Fruit fly (Drosophila melanogaster) whole organism, embryonic: Measurements from ENCODE around the gene CG8289.

Experiments used
- CG10147 ChIP-seq: fragments of 200-800 bp; sonication (Bioruptor generic); optimal IDR thresholded peaks from 2 replicates; lab custom pipeline; 2019; ENCODE audit warnings: missing biosample characterization, mild to moderate bottlenecking, missing genetic modification characterization, moderate library complexity
- CG10267 ChIP-seq: fragments of 200-800 bp; sonication (Bioruptor generic); optimal IDR thresholded peaks from 2 replicates; lab custom pipeline; 2018; ENCODE audit warnings: missing biosample characterization, mild to moderate bottlenecking, missing genetic modification characterization, moderate library complexity
- CG10979 ChIP-seq: fragments of 200-800 bp; sonication (Bioruptor generic); optimal IDR thresholded peaks from 2 replicates; lab custom pipeline; 2018; ENCODE audit warnings: missing biosample characterization, mild to moderate bottlenecking, missing genetic modification characterization, moderate library complexity
- CG11085 ChIP-seq: fragments of 200-800 bp; sonication (Bioruptor generic); IDR thresholded peaks from 2 replicates; pipeline ENCODE4 v1.3.6; 2022; ENCODE audit warnings: missing biosample characterization, missing genetic modification characterization
- CG12071 ChIP-seq: fragments of 200-800 bp; sonication (Bioruptor generic); optimal IDR thresholded peaks from 3 replicates; lab custom pipeline; 2018; ENCODE audit warnings: missing biosample characterization, mild to moderate bottlenecking, missing genetic modification characterization
- CG13287 ChIP-seq: fragments of 200-800 bp; sonication (Bioruptor generic); IDR thresholded peaks from 2 replicates; pipeline ENCODE4 v1.3.6; 2022; ENCODE audit warnings: missing biosample characterization, missing genetic modification characterization; ENCODE audit not compliant: partially characterized antibody
- CG13624 ChIP-seq: fragments of 200-800 bp; sonication (Bioruptor generic); optimal IDR thresholded peaks from 2 replicates; lab custom pipeline; 2016; ENCODE audit warnings: missing biosample characterization, missing genetic modification characterization
- CG14667 ChIP-seq: fragments of 200-800 bp; sonication (Bioruptor generic); IDR thresholded peaks from 2 replicates; pipeline ENCODE4 v1.3.6; 2022; ENCODE audit warnings: missing biosample characterization, missing genetic modification characterization
- CG2199 ChIP-seq: fragments of 200-800 bp; sonication (Bioruptor generic); IDR thresholded peaks from 3 replicates; pipeline ENCODE4 v1.3.6; 2022; ENCODE audit warnings: missing biosample characterization, missing genetic modification characterization
- CG2875 ChIP-seq: fragments of 200-800 bp; sonication (Bioruptor generic); optimal IDR thresholded peaks from 2 replicates; lab custom pipeline; 2017; ENCODE audit warnings: missing biosample characterization, mild to moderate bottlenecking, missing genetic modification characterization, missing genetic modification reagents
- CG30403 ChIP-seq: fragments of 200-800 bp; sonication (Bioruptor generic); optimal IDR thresholded peaks from 3 replicates; lab custom pipeline; 2016; ENCODE audit warnings: missing biosample characterization, missing genetic modification characterization
- CG32532 ChIP-seq: fragments of 200-800 bp; sonication (Bioruptor generic); IDR thresholded peaks from 2 replicates; pipeline ENCODE4 v1.3.6; 2022; ENCODE audit warnings: missing biosample characterization, missing genetic modification characterization
- CG3407 ChIP-seq: fragments of 200-800 bp; sonication (Bioruptor generic); optimal IDR thresholded peaks from 2 replicates; lab custom pipeline; 2018; ENCODE audit warnings: missing biosample characterization, mild to moderate bottlenecking, missing genetic modification characterization
- CG34422 ChIP-seq: fragments of 200-800 bp; sonication (Bioruptor generic); IDR thresholded peaks from 3 replicates; pipeline ENCODE4 v1.3.6; 2022; ENCODE audit warnings: missing biosample characterization, missing genetic modification characterization
- CG4360 ChIP-seq: fragments of 200-800 bp; sonication (Bioruptor generic); IDR thresholded peaks from 2 replicates; pipeline ENCODE4 v1.3.6; 2022; ENCODE audit warnings: missing biosample characterization, missing genetic modification characterization
- CG6254 ChIP-seq: fragments of 200-800 bp; sonication (Bioruptor generic); optimal IDR thresholded peaks from 3 replicates; lab custom pipeline; 2017; ENCODE audit warnings: mild to moderate bottlenecking, missing biosample characterization, missing genetic modification reagents, missing genetic modification characterization
- CG6689 ChIP-seq: fragments of 200-800 bp; sonication (Bioruptor generic); IDR thresholded peaks from 2 replicates; pipeline ENCODE4 v1.3.6; 2022; ENCODE audit warnings: missing biosample characterization, missing genetic modification characterization
- Dll ChIP-seq: fragments of 200-800 bp; sonication (Bioruptor generic); IDR thresholded peaks from 4 replicates; pipeline ENCODE4 v1.3.6; 2022; ENCODE audit warnings: missing biosample characterization, missing genetic modification characterization; ENCODE audit not compliant: partially characterized antibody
- Doc2 ChIP-seq: fragments of 200-800 bp; sonication (Bioruptor generic); IDR thresholded peaks from 2 replicates; pipeline ENCODE4 v1.3.6; 2022; ENCODE audit warnings: missing biosample characterization, missing genetic modification characterization
- Doc3 ChIP-seq: fragments of 200-800 bp; sonication (Bioruptor generic); IDR thresholded peaks from 3 replicates; pipeline ENCODE4 v1.3.6; 2022; ENCODE audit warnings: missing biosample characterization, missing genetic modification characterization; ENCODE audit not compliant: partially characterized antibody
- Hand ChIP-seq: fragments of 200-800 bp; sonication (Bioruptor generic); optimal IDR thresholded peaks from 2 replicates; lab custom pipeline; 2017; ENCODE audit warnings: mild to moderate bottlenecking, missing biosample characterization, missing genetic modification reagents, missing genetic modification characterization
- Hey ChIP-seq: fragments of 200-800 bp; sonication (Bioruptor generic); optimal IDR thresholded peaks from 3 replicates; lab custom pipeline; 2018; ENCODE audit warnings: missing biosample characterization, mild to moderate bottlenecking, missing genetic modification characterization
- Jarid2 ChIP-seq: fragments of 200-800 bp; sonication (Bioruptor generic); optimal IDR thresholded peaks from 3 replicates; lab custom pipeline; 2017; ENCODE audit warnings: mild to moderate bottlenecking, missing biosample characterization, missing genetic modification reagents, missing genetic modification characterization
- NFAT ChIP-seq: fragments of 200-800 bp; sonication (Bioruptor generic); IDR thresholded peaks from 2 replicates; pipeline ENCODE4 v1.3.6; 2022; ENCODE audit warnings: missing biosample characterization, missing genetic modification characterization
- Sox102F ChIP-seq: fragments of 200-800 bp; sonication (Bioruptor generic); optimal IDR thresholded peaks from 2 replicates; lab custom pipeline; 2018; ENCODE audit warnings: missing biosample characterization, mild to moderate bottlenecking, missing genetic modification characterization, moderate library complexity
- Tbp ChIP-seq: fragments of >200 bp; optimal IDR thresholded peaks from 2 replicates; lab custom pipeline; 2018; ENCODE audit warnings: missing biosample characterization, missing genetic modification characterization
- cas ChIP-seq: fragments of 200-800 bp; sonication (Bioruptor generic); IDR thresholded peaks from 2 replicates; pipeline ENCODE4 v1.3.6; 2022; ENCODE audit warnings: missing biosample characterization, missing genetic modification characterization
- chinmo ChIP-seq: fragments of 200-800 bp; sonication (Bioruptor generic); IDR thresholded peaks from 4 replicates; pipeline ENCODE4 v1.3.6; 2022; ENCODE audit warnings: missing biosample characterization, missing genetic modification characterization; ENCODE audit not compliant: partially characterized antibody
- disco-r ChIP-seq: fragments of 200-800 bp; sonication (Bioruptor generic); optimal IDR thresholded peaks from 2 replicates; lab custom pipeline; 2016; ENCODE audit warnings: missing biosample characterization, missing genetic modification characterization
- dmrt99B ChIP-seq: fragments of 200-800 bp; sonication (Bioruptor generic); optimal IDR thresholded peaks from 2 replicates; lab custom pipeline; 2018; ENCODE audit warnings: missing biosample characterization, mild to moderate bottlenecking, missing genetic modification characterization, moderate library complexity
- ewg ChIP-seq: fragments of 200-800 bp; sonication (Bioruptor generic); optimal IDR thresholded peaks from 3 replicates; lab custom pipeline; 2017; ENCODE audit warnings: mild to moderate bottlenecking, missing biosample characterization, missing genetic modification reagents, missing genetic modification characterization
- gem ChIP-seq: fragments of 200-800 bp; sonication (Bioruptor generic); optimal IDR thresholded peaks from 2 replicates; lab custom pipeline; 2019; ENCODE audit warnings: missing biosample characterization, mild to moderate bottlenecking, missing genetic modification characterization, moderate library complexity
- inv ChIP-seq: fragments of 200-800 bp; sonication (Bioruptor generic); IDR thresholded peaks from 2 replicates; pipeline ENCODE4 v1.3.6; 2022; ENCODE audit warnings: missing biosample characterization, missing genetic modification characterization; ENCODE audit not compliant: partially characterized antibody
- kay ChIP-seq: fragments of 200-800 bp; sonication (Bioruptor generic); optimal IDR thresholded peaks from 2 replicates; lab custom pipeline; 2016; ENCODE audit warnings: missing biosample characterization, missing genetic modification characterization
- maf-S ChIP-seq: fragments of 200-800 bp; sonication (Bioruptor generic); optimal IDR thresholded peaks from 2 replicates; lab custom pipeline; 2016; ENCODE audit warnings: missing biosample characterization, missing genetic modification characterization
- mirr ChIP-seq: fragments of 200-800 bp; sonication (Bioruptor generic); optimal IDR thresholded peaks from 3 replicates; lab custom pipeline; 2018; ENCODE audit warnings: missing biosample characterization, mild to moderate bottlenecking, missing genetic modification characterization
- nom ChIP-seq: fragments of 200-800 bp; sonication (Bioruptor generic); optimal IDR thresholded peaks from 2 replicates; lab custom pipeline; 2017; ENCODE audit warnings: missing biosample characterization, missing genetic modification characterization, mild to moderate bottlenecking, moderate library complexity, missing genetic modification reagents
- pb ChIP-seq: fragments of 200-800 bp; sonication (Bioruptor generic); optimal IDR thresholded peaks from 3 replicates; lab custom pipeline; 2016; ENCODE audit warnings: missing biosample characterization, missing genetic modification characterization
- sim ChIP-seq: fragments of 200-800 bp; sonication (Bioruptor generic); IDR thresholded peaks from 2 replicates; pipeline ENCODE4 v1.3.6; 2022; ENCODE audit warnings: missing biosample characterization, missing genetic modification characterization
- tgo ChIP-seq: fragments of 200-800 bp; sonication (Bioruptor generic); IDR thresholded peaks from 3 replicates; pipeline ENCODE4 v1.3.6; 2022; ENCODE audit warnings: missing biosample characterization, missing genetic modification characterization
- ttk ChIP-seq: fragments of 200-800 bp; sonication (Bioruptor generic); IDR thresholded peaks from 2 replicates; pipeline ENCODE4 v2.1.2; 2022; ENCODE audit warnings: missing biosample characterization, missing genetic modification characterization

The CG8289 gene

DNA sequence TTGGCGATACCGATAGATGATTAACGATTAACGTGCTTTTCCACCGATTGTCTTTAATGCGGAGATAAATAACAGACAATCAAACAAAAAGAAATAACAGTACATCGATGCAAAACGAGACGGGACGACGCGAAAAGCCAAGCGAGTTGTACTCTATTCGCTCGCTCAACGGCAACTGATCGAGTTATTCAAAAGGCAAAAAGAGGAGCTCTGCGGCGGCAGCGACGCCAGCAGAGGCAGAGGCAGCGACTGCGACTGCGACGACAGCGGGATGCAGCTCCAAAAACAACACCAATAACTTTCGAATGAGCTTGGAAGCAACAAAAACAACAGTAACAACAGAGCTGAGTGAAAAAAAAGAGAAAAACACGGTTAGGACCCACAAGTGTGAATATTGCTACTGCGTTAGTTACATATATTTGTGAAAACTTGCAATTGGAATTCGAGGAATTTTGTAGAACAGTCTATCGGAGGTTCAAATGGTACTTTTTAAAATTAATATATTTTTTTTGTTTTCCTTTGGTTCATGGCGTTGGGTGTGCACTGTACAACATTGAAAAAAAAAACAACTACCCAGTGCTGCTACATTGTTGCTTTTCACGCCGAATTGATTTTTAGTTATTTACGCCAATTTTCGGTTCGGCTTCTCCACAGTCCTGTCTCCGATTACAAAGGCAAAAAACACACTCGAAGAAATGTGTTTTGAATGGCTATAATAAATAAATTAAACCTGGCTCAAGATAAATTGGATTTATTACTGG is 47.1 kb upstream of the CG8289 start (continued):
- TF ChIP-seq CG12071 (GFP tag; lab: Kevin White, UChicago) (peak; percentile 13), disco-r (peak; percentile 3), CG4360 (GFP tag; lab: Robert Waterston, UW) (peak; percentile 57), Jarid2 (no peak), CG10267 (tag; lab: Kevin White, UChicago) (peak; percentile 50), Dll (no peak), Hand (GFP tag; lab: Kevin White, UChicago) (no peak), ewg (GFP tag; lab: Kevin White, UChicago) (peak; percentile 47), CG30403 (peak; percentile 74), Hey (tag; lab: Kevin White, UChicago) (no peak), gem (tag; lab: Kevin White, UChicago) (peak; percentile 71), tgo (GFP tag; lab: Robert Waterston, UW) (peak; percentile 77), CG11085 (GFP tag; lab: Robert Waterston, UW) (peak; percentile 38; the same call in 1 of the 2 replicates), dmrt99B (tag; lab: Kevin White, UChicago) (peak; percentile 83), Doc3 (GFP tag; lab: Robert Waterston, UW) (no peak), sim (GFP tag; lab: Robert Waterston, UW) (peak; percentile 49; the same call in 1 of the 2 replicates), CG34422 (peak; percentile 89), CG6254 (GFP tag; lab: Kevin White, UChicago) (peak; percentile 50), CG10979 (tag; lab: Kevin White, UChicago) (peak; percentile 71), CG3407 (peak; percentile 29), kay (GFP tag; lab: Kevin White, UChicago) (peak; percentile 10), NFAT (GFP tag; lab: Robert Waterston, UW) (peak; percentile 41; the same call in 1 of the 2 replicates), Sox102F (GFP tag; lab: Kevin White, UChicago) (peak; percentile 68), CG32532 (GFP tag; lab: Robert Waterston, UW) (peak; percentile 62), pb (GFP tag; lab: Kevin White, UChicago) (no peak), CG10147 (GFP tag; lab: Kevin White, UChicago) (no peak), inv (GFP tag; lab: Robert Waterston, UW) (no peak), chinmo (GFP tag; lab: Robert Waterston, UW) (peak; percentile 61; the same call in 1 of the 4 replicates), CG13287 (GFP tag; lab: Robert Waterston, UW) (no peak; the same call in 1 of the 2 replicates), Doc2 (GFP tag; lab: Robert Waterston, UW) (no peak), maf-S (GFP tag; lab: Kevin White, UChicago) (no peak), mirr (GFP tag; lab: Kevin White, UChicago) (no peak), CG14667 (GFP tag; lab: Robert Waterston, UW) (peak; percentile 81), cas (GFP tag; lab: Robert Waterston, UW) (no peak), ttk (peak; percentile 89), nom (GFP tag; lab: Kevin White, UChicago) (peak; percentile 95), CG2199 (GFP tag; lab: Robert Waterston, UW) (0 out of 3 replicates have a peak, but pooled peaks have one; percentile 50), CG2875 (GFP tag; lab: Kevin White, UChicago) (peak; percentile 58), CG6689 (GFP tag; lab: Robert Waterston, UW) (peak; percentile 86), Tbp (GFP tag; lab: Kevin White, UChicago) (no peak), CG13624 (GFP tag; lab: Kevin White, UChicago) (no peak)
- TF ChIP-seq, all 482 proteins: peak for 256
